Worm (Caenorhabditis elegans) whole organism, midembryonic: ENCODE data around the gene gldi-4.

Experiments used
- T22C8.4 ChIP-seq: fragments of 200-800 bp; sonication (Bioruptor generic); IDR thresholded peaks from 2 replicates; pipeline ENCODE4 v1.3.6; 2022; ENCODE audit warnings: missing genetic modification characterization, missing compliant biosample characterization
- cog-1 ChIP-seq: sonication (generic microtip); optimal IDR thresholded peaks from 2 replicates; lab custom pipeline; 2016; ENCODE audit warnings: missing genetic modification characterization, missing compliant biosample characterization
- klf-2 ChIP-seq: fragments of 200-800 bp; sonication (Bioruptor generic); conservative IDR thresholded peaks from 2 replicates; pipeline ENCODE4 v1.3.6; 2022; ENCODE audit warnings: missing genetic modification reagents, missing genetic modification characterization, missing compliant biosample characterization
- med-1 ChIP-seq: sonication (generic microtip); optimal IDR thresholded peaks from 2 replicates; lab custom pipeline; 2017; ENCODE audit warnings: missing genetic modification characterization, mild to moderate bottlenecking, missing compliant biosample characterization, antibody characterized with exemption, missing genetic modification reagents; ENCODE audit not compliant: insufficient read depth
- ref-1 ChIP-seq: fragments of 200-800 bp; sonication (Bioruptor generic); conservative IDR thresholded peaks from 2 replicates; pipeline ENCODE4 v1.3.6; 2022; ENCODE audit warnings: missing genetic modification reagents, missing genetic modification characterization, missing compliant biosample characterization
- ztf-23 ChIP-seq: fragments of 200-800 bp; sonication (Bioruptor generic); IDR thresholded peaks from 2 replicates; pipeline ENCODE4 v1.3.6; 2022; ENCODE audit warnings: missing genetic modification reagents, missing genetic modification characterization, missing compliant biosample characterization

gldi-4 gene

DNA sequence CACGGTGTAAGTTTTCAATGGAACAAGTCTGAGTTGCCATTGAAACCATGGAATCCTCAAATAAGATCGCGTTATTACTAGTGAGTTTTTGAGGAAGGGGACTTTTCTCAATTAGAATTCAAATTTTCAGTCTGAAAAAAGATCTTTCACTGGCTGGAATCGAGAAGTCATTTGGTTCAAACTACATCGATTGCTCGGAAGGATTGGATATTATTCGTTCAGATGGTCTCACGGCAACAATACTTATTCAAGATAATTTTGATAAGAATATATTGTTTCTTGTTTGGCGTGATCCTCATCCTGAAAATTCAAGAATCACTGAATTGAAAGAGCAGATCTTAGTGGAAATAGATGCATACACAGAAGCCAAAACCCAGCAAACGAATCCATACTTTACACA lies 50.0 kb downstream of the gldi-4 start:
- TF ChIP-seq ztf-23 (GFP tag; lab: Robert Waterston, UW) (no peak), cog-1 (tag; lab: Kevin White, UChicago) (no peak), klf-2 (GFP tag; lab: Robert Waterston, UW) (no peak), med-1 (GFP tag; lab: Kevin White, UChicago) (no peak), ref-1 (GFP tag; lab: Robert Waterston, UW) (no peak), T22C8.4 (GFP tag; lab: Robert Waterston, UW) (no peak)
